Fruit fly (Drosophila melanogaster) whole organism, embryonic: ENCODE data around the gene CG12522.

Source experiments
- Atf3 ChIP-seq: fragments of 200-800 bp; sonication (Bioruptor generic); optimal IDR thresholded peaks from 3 replicates; lab custom pipeline; 2016; ENCODE audit warnings: missing biosample characterization, missing genetic modification characterization
- Awh ChIP-seq: fragments of 200-800 bp; sonication (Bioruptor generic); IDR thresholded peaks from 2 replicates; pipeline ENCODE4, ENCODE4 v1.3.6; 2022; ENCODE audit warnings: missing biosample characterization, missing genetic modification characterization
- BtbVII ChIP-seq: fragments of 200-800 bp; sonication (Bioruptor generic); optimal IDR thresholded peaks from 3 replicates; lab custom pipeline; 2017; ENCODE audit warnings: missing biosample characterization, mild to moderate bottlenecking, missing genetic modification characterization
- CG11723 ChIP-seq: fragments of 200-800 bp; sonication (Bioruptor generic); optimal IDR thresholded peaks from 2 replicates; lab custom pipeline; 2017; ENCODE audit warnings: missing biosample characterization, mild to moderate bottlenecking, missing genetic modification characterization
- CG12391 ChIP-seq: fragments of 200-800 bp; sonication (Bioruptor generic); optimal IDR thresholded peaks from 3 replicates; lab custom pipeline; 2018; ENCODE audit warnings: missing biosample characterization, mild to moderate bottlenecking, missing genetic modification characterization, moderate library complexity
- CG12769 ChIP-seq: fragments of 200-800 bp; sonication (Bioruptor generic); optimal IDR thresholded peaks from 2 replicates; lab custom pipeline; 2019; ENCODE audit warnings: missing biosample characterization, mild to moderate bottlenecking, missing genetic modification characterization, moderate library complexity
- CG13123 ChIP-seq: fragments of 200-800 bp; sonication (Bioruptor generic); optimal IDR thresholded peaks from 2 replicates; lab custom pipeline; 2016; ENCODE audit warnings: missing biosample characterization, missing genetic modification characterization
- CG13894 ChIP-seq: fragments of 200-800 bp; sonication (Bioruptor generic); optimal IDR thresholded peaks from 3 replicates; lab custom pipeline; 2018; ENCODE audit warnings: missing biosample characterization, mild to moderate bottlenecking, missing genetic modification characterization, moderate library complexity
- CG14441 ChIP-seq: fragments of 200-800 bp; sonication (Bioruptor generic); IDR thresholded peaks from 2 replicates; pipeline ENCODE4 v1.3.6; 2022; ENCODE audit warnings: missing biosample characterization, missing genetic modification characterization
- CG18011 ChIP-seq: fragments of 200-800 bp; sonication (Bioruptor generic); optimal IDR thresholded peaks from 2 replicates; lab custom pipeline; 2017; ENCODE audit warnings: missing biosample characterization, missing genetic modification characterization, mild to moderate bottlenecking, moderate library complexity, missing genotype
- CG18262 ChIP-seq: fragments of 200-800 bp; optimal IDR thresholded peaks from 3 replicates; lab custom pipeline; 2019; ENCODE audit warnings: missing biosample characterization, mild to moderate bottlenecking, missing genetic modification characterization, moderate library complexity
- CG31388 ChIP-seq: fragments of 200-800 bp; sonication (Bioruptor generic); optimal IDR thresholded peaks from 2 replicates; lab custom pipeline; 2016; ENCODE audit warnings: missing biosample characterization, missing genetic modification characterization
- CG4360 ChIP-seq: fragments of 200-800 bp; sonication (Bioruptor generic); IDR thresholded peaks from 2 replicates; pipeline ENCODE4 v1.3.6; 2022; ENCODE audit warnings: missing biosample characterization, missing genetic modification characterization
- CG7372 ChIP-seq: fragments of 200-800 bp; sonication (Bioruptor generic); IDR thresholded peaks from 2 replicates; pipeline ENCODE4 v1.3.6; 2022; ENCODE audit warnings: missing biosample characterization, missing genetic modification characterization
- CG7556 ChIP-seq: fragments of 200-800 bp; sonication (Bioruptor generic); optimal IDR thresholded peaks from 2 replicates; lab custom pipeline; 2017; ENCODE audit warnings: missing biosample characterization, mild to moderate bottlenecking, missing genetic modification characterization
- CG8924 ChIP-seq: fragments of 200-800 bp; optimal IDR thresholded peaks from 3 replicates; lab custom pipeline; 2019; ENCODE audit warnings: missing biosample characterization, mild to moderate bottlenecking, missing genetic modification characterization, moderate library complexity
- CG9215 ChIP-seq: fragments of 200-800 bp; sonication (Bioruptor generic); IDR thresholded peaks from 2 replicates; pipeline ENCODE4 v1.3.6; 2022; ENCODE audit warnings: missing biosample characterization, missing genetic modification characterization
- CG9437 ChIP-seq: fragments of 200-800 bp; sonication (Bioruptor generic); optimal IDR thresholded peaks from 2 replicates; lab custom pipeline; 2018; ENCODE audit warnings: missing biosample characterization, mild to moderate bottlenecking, missing genetic modification characterization
- CG9817 ChIP-seq: fragments of 200-800 bp; sonication (Bioruptor generic); optimal IDR thresholded peaks from 2 replicates; lab custom pipeline; 2018; ENCODE audit warnings: missing biosample characterization, mild to moderate bottlenecking, missing genetic modification characterization, moderate library complexity
- Dek ChIP-seq: fragments of 200-800 bp; sonication (Bioruptor generic); optimal IDR thresholded peaks from 3 replicates; lab custom pipeline; 2019; ENCODE audit warnings: missing biosample characterization, mild to moderate bottlenecking, missing genetic modification characterization, moderate library complexity
- Dfd ChIP-seq, 2 experiments: fragments of >200 bp; optimal IDR thresholded peaks; 2 replicates each; lab custom pipeline; 2017; ENCODE audit warnings: missing biosample characterization in 2 of 2, missing genetic modification characterization in 2 of 2
- Ets65A ChIP-seq: fragments of 200-800 bp; sonication (Bioruptor generic); peaks from one replicate; lab custom pipeline; 2016; ENCODE audit warnings: missing biosample characterization, missing genetic modification characterization
- Ets97D ChIP-seq: fragments of 200-800 bp; sonication (Bioruptor generic); optimal IDR thresholded peaks from 3 replicates; lab custom pipeline; 2016; ENCODE audit warnings: missing biosample characterization, missing genetic modification characterization
- Ptx1 ChIP-seq: fragments of 200-800 bp; sonication (Bioruptor generic); IDR thresholded peaks from 2 replicates; pipeline ENCODE4 v1.3.6; 2022; ENCODE audit warnings: missing biosample characterization, missing genetic modification characterization
- Six4 ChIP-seq: fragments of 200-800 bp; sonication (Bioruptor generic); optimal IDR thresholded peaks from 2 replicates; lab custom pipeline; 2016; ENCODE audit warnings: missing biosample characterization, missing genetic modification characterization
- Stat92E ChIP-seq, 3 experiments: fragments of >200 bp in 2 of 3; fragments of 200-800 bp in 1 of 3; sonication (Bioruptor generic) in 1 of 3; optimal IDR thresholded peaks; 2 replicates each; lab custom pipeline; 2017 to 2019; ENCODE audit warnings: missing biosample characterization in 3 of 3, missing genetic modification characterization in 3 of 3, mild to moderate bottlenecking in 1 of 3, moderate library complexity in 1 of 3
- bowl ChIP-seq: fragments of 200-800 bp; sonication (Bioruptor generic); IDR thresholded peaks from 2 replicates; pipeline ENCODE4 v1.3.6; 2022; ENCODE audit warnings: missing biosample characterization, missing genetic modification characterization
- cato ChIP-seq: fragments of 200-800 bp; sonication (Bioruptor generic); optimal IDR thresholded peaks from 2 replicates; lab custom pipeline; 2016; ENCODE audit warnings: missing biosample characterization, missing genetic modification characterization, borderline replicate concordance
- chinmo ChIP-seq: fragments of 200-800 bp; sonication (Bioruptor generic); IDR thresholded peaks from 4 replicates; pipeline ENCODE4 v1.3.6; 2022; ENCODE audit warnings: missing biosample characterization, missing genetic modification characterization; ENCODE audit not compliant: partially characterized antibody
- ci ChIP-seq: fragments of 200-800 bp; sonication (Bioruptor generic); IDR thresholded peaks from 3 replicates; pipeline ENCODE4 v1.3.6; 2022; ENCODE audit warnings: missing biosample characterization, missing genetic modification characterization
- dati ChIP-seq: fragments of 200-800 bp; sonication (Bioruptor generic); IDR thresholded peaks from 2 replicates; pipeline ENCODE4 v1.3.6; 2022; ENCODE audit warnings: missing biosample characterization, missing genetic modification characterization
- dpn ChIP-seq, 2 experiments: fragments of 200-800 bp; sonication (Bioruptor generic); optimal IDR thresholded peaks; 3 replicates each; lab custom pipeline; 2016; ENCODE audit warnings: missing biosample characterization in 2 of 2, missing genetic modification characterization in 2 of 2
- exex ChIP-seq: fragments of 200-800 bp; sonication (Bioruptor generic); optimal IDR thresholded peaks from 4 replicates; lab custom pipeline; 2018; ENCODE audit warnings: missing biosample characterization, mild to moderate bottlenecking, missing genetic modification characterization, moderate library complexity
- fd96Cb ChIP-seq: fragments of 200-800 bp; sonication (Bioruptor generic); optimal IDR thresholded peaks from 2 replicates; lab custom pipeline; 2018; ENCODE audit warnings: missing biosample characterization, mild to moderate bottlenecking, missing genetic modification characterization, moderate library complexity
- ham ChIP-seq: fragments of 200-800 bp; sonication (Bioruptor generic); IDR thresholded peaks from 2 replicates; pipeline ENCODE4 v1.3.6; 2022; ENCODE audit warnings: missing biosample characterization, missing genetic modification characterization
- inv ChIP-seq: fragments of 200-800 bp; sonication (Bioruptor generic); IDR thresholded peaks from 2 replicates; pipeline ENCODE4 v1.3.6; 2022; ENCODE audit warnings: missing biosample characterization, missing genetic modification characterization; ENCODE audit not compliant: partially characterized antibody
- kay ChIP-seq: fragments of 200-800 bp; sonication (Bioruptor generic); optimal IDR thresholded peaks from 2 replicates; lab custom pipeline; 2016; ENCODE audit warnings: missing biosample characterization, missing genetic modification characterization
- otp ChIP-seq: fragments of 200-800 bp; sonication (Bioruptor generic); IDR thresholded peaks from 3 replicates; pipeline ENCODE4, ENCODE4 v1.3.6; 2022; ENCODE audit warnings: missing biosample characterization, missing genetic modification characterization
- scrt ChIP-seq: fragments of 200-800 bp; sonication (Bioruptor generic); optimal IDR thresholded peaks from 2 replicates; lab custom pipeline; 2018; ENCODE audit warnings: missing biosample characterization, mild to moderate bottlenecking, missing genetic modification characterization, moderate library complexity
- slbo ChIP-seq: fragments of 200-800 bp; sonication (Bioruptor generic); IDR thresholded peaks from 2 replicates; pipeline ENCODE4 v1.3.6; 2022; ENCODE audit warnings: missing biosample characterization, missing genetic modification characterization
- sna ChIP-seq: fragments of 200-800 bp; sonication (Bioruptor generic); IDR thresholded peaks from 2 replicates; pipeline ENCODE4 v1.3.6; 2022; ENCODE audit warnings: missing biosample characterization, missing genetic modification characterization; ENCODE audit not compliant: partially characterized antibody
- so ChIP-seq: fragments of 200-800 bp; sonication (Bioruptor generic); IDR thresholded peaks from 3 replicates; pipeline ENCODE4 v1.3.6; 2022; ENCODE audit warnings: missing biosample characterization, missing genetic modification characterization
- sqz ChIP-seq: fragments of 200-800 bp; sonication (Bioruptor generic); optimal IDR thresholded peaks from 3 replicates; lab custom pipeline; 2018; ENCODE audit warnings: missing biosample characterization, mild to moderate bottlenecking, missing genetic modification characterization
- stwl ChIP-seq: fragments of 200-800 bp; sonication (Bioruptor generic); optimal IDR thresholded peaks from 3 replicates; lab custom pipeline; 2018; ENCODE audit warnings: missing biosample characterization, mild to moderate bottlenecking, missing genetic modification characterization, moderate library complexity

Gene CG12522

dm6 chr3L:11113198-11114197 is 5.5 kb downstream of the CG12522 start, which contains the start of gene Sod1 (continued):
- TF ChIP-seq CG13123 (GFP tag; lab: Kevin White, UChicago): no peak
- no peak for TF ChIP-seq CG12769 (tag; lab: Kevin White, UChicago)
- no peak for TF ChIP-seq CG7372 (GFP tag; lab: Robert Waterston, UW)
- TF ChIP-seq Ets97D (GFP tag; lab: Kevin White, UChicago): peak; percentile 38

DNA sequence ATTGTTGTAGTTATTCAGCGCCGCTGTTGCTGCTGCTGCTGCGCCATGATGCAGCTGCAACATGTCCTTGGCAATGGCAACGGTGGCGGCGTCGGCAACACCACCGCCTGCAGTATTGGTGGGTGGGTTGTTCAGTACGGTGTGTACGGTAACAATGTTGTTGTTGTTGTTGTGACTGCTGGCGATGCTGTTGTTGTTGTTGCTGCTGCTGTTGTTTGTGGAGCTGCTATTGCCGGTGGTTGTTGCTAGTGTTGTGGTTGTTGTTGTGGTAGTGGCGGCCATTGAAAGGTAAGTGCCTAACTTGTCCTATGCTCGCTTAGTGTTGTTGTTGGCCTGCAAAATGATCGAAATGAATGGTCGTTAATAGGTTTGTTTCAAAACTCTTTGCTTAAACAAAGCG is 9.7 kb downstream of the CG12522 start:
- TF ChIP-seq cato (GFP tag; lab: Kevin White, UChicago) (no peak), ham (GFP tag; lab: Robert Waterston, UW) (no peak), chinmo (0 out of 4 replicates have a peak, but pooled peaks have one; percentile 14), CG9817 (tag; lab: Kevin White, UChicago) (no peak), BtbVII (no peak), CG7556 (GFP tag; lab: Kevin White, UChicago) (no peak), CG8924 (tag; lab: Kevin White, UChicago) (no peak), CG31388 (no peak), dati (GFP tag; lab: Robert Waterston, UW) (no peak), ci (GFP tag; lab: Robert Waterston, UW) (peak; percentile 39; the same call in 1 of the 3 replicates), CG18262 (no peak), dpn (GFP tag; optimal IDR thresholded peaks at IDR 0.05; lab: Kevin White, UChicago) (no peak), sna (GFP tag; lab: Robert Waterston, UW) (0 out of 2 replicates have a peak, but pooled peaks have one; percentile 12), stwl (tag; lab: Kevin White, UChicago) (no peak), fd96Cb (tag; lab: Kevin White, UChicago) (no peak), Dfd (GFP tag; optimal IDR thresholded peaks at IDR 0.05; lab: Kevin White, UChicago) (peak in 1 of 2 experiments; percentile 14), CG12391 (tag; lab: Kevin White, UChicago) (no peak), CG18011 (no peak), inv (no peak), CG4360 (GFP tag; lab: Robert Waterston, UW) (peak; percentile 98), Ets65A (GFP tag; lab: Kevin White, UChicago) (peak; percentile 27), kay (GFP tag; lab: Kevin White, UChicago) (no peak), Awh (GFP tag; lab: Robert Waterston, UW) (0 out of 2 replicates have a peak, but pooled peaks have one; percentile 21), CG9215 (GFP tag; lab: Robert Waterston, UW) (no peak)

DNA sequence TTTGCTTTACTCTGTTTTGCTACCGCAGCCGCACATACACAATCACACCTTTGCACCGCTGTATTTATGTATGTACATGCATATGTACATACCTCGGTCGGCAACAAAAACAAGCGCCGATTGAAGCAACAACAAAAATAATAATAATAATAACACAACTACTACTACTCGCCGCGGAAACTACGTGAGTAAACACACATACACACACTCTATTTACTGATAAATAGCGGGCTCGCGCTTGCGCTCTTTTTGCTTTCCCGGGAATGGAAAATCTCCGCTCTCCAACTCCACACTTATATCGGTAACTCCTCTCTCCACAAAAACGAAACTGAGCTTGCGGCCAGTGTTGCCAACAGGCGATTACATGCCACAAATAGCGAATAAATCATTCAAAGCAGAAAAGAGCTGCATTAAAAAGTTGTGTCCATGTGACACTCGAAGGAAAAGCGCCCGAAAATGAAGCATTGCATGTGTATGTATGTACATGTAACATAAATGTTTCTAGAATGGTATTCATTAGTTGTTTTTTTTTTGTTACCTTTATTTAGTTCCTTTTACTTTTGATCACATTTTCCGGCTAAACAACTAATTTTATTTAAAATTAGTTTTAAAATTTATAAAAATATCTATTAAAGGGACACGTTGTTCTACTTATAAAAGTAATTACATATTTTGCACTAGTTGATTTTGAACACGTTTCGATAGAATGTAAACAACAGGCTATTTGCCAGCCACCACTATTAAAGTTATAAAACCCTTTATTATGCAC is 10.8 kb downstream of the CG12522 start:
- TF ChIP-seq CG9437 (GFP tag; lab: Kevin White, UChicago): no peak
- peak in 1 of 3 experiments; percentile 15 for TF ChIP-seq Stat92E (GFP tag; optimal IDR thresholded peaks at IDR 0.05; lab: Kevin White, UChicago)
- TF ChIP-seq bowl (GFP tag; lab: Robert Waterston, UW): no peak
- TF ChIP-seq Dek (tag; lab: Kevin White, UChicago): peak; percentile 55
- TF ChIP-seq so (GFP tag; lab: Robert Waterston, UW): peak; percentile 91; the same call in 2 of the 3 replicates
- TF ChIP-seq dpn (GFP tag; optimal IDR thresholded peaks at IDR 0.05; lab: Kevin White, UChicago): peak; percentile 16 to 49
- TF ChIP-seq CG14441: peak; percentile 53; the same call in 1 of the 2 replicates
- TF ChIP-seq slbo: peak; percentile 20; the same call in 1 of the 2 replicates
- no peak for TF ChIP-seq Six4 (GFP tag; lab: Kevin White, UChicago)
- peak; percentile 78 for TF ChIP-seq scrt
- TF ChIP-seq CG11723 (GFP tag; lab: Kevin White, UChicago): peak; percentile 69
- TF ChIP-seq Ptx1 (GFP tag; lab: Robert Waterston, UW): no peak
- TF ChIP-seq Atf3 (GFP tag; lab: Kevin White, UChicago): peak; percentile 42
- peak; percentile 65; the same call in 1 of the 3 replicates for TF ChIP-seq otp (GFP tag; lab: Robert Waterston, UW)
- peak; percentile 82 for TF ChIP-seq sqz (GFP tag; lab: Kevin White, UChicago)
- peak; percentile 81 for TF ChIP-seq CG13894 (tag; lab: Kevin White, UChicago)
- peak; percentile 68 for TF ChIP-seq exex (tag; lab: Kevin White, UChicago)
